Comparison of ENCODE assay signal across 3 worm cellular contexts in genomic region chrII:10174338-10174737, ce11.
TF ChIP-seq lines count a peak whose summit lies in the region.

Gene F33H1.4 (plus strand): TSS chrII:10174648.

TF ChIP-seq in whole organism, L2 larva, 48 proteins besides CTCF, POLR2A, EP300 and RAD21 (continued from another document):
- TF ChIP-seq elt-3 (tag; optimal IDR thresholded peaks at IDR 0.05; lab: Kevin White, UChicago), result no peak
- no peak for TF ChIP-seq nhr-10 (tag; optimal IDR thresholded peaks at IDR 0.05; lab: Kevin White, UChicago)

TF ChIP-seq in whole organism, L4 larva, 104 proteins besides CTCF, POLR2A, EP300 and RAD21 (continued from another document and continues in another):
- TF ChIP-seq mdl-1 (tag; optimal IDR thresholded peaks at IDR 0.05; lab: Kevin White, UChicago) (no peak), vab-7 (GFP tag; IDR thresholded peaks at IDR 0.05; lab: Robert Waterston, UW) (no peak), skn-1 (tag; optimal IDR thresholded peaks at IDR 0.05; lab: Kevin White, UChicago) (no peak), nhr-10 (tag; optimal IDR thresholded peaks at IDR 0.05; lab: Kevin White, UChicago) (no peak), ctbp-1 (GFP tag; IDR thresholded peaks at IDR 0.05; lab: Robert Waterston, UW) (no peak), daf-8 (GFP tag; IDR thresholded peaks at IDR 0.05; lab: Robert Waterston, UW) (no peak), hif-1 (tag; optimal IDR thresholded peaks at IDR 0.05; lab: Kevin White, UChicago) (no peak), zfp-3 (GFP tag; conservative IDR thresholded peaks at IDR 0.05; lab: Robert Waterston, UW) (peak; percentile 33; the same call in 1 of the 2 replicates), zag-1 (tag; optimal IDR thresholded peaks at IDR 0.05; lab: Kevin White, UChicago) (no peak), mxl-2 (GFP tag; conservative IDR thresholded peaks at IDR 0.05; lab: Robert Waterston, UW) (no peak), nhr-111 (GFP tag; optimal IDR thresholded peaks at IDR 0.05; lab: Kevin White, UChicago) (no peak), nhr-77 (tag; optimal IDR thresholded peaks at IDR 0.05; lab: Kevin White, UChicago) (no peak), pha-4 (GFP tag; IDR thresholded peaks at IDR 0.05; lab: Robert Waterston, UW) (no peak), pha-4 (tag; optimal IDR thresholded peaks at IDR 0.05; lab: Kevin White, UChicago) (no peak), nhr-28 (tag; optimal IDR thresholded peaks at IDR 0.05; lab: Kevin White, UChicago) (peak; percentile 12), jun-1 (tag; optimal IDR thresholded peaks at IDR 0.05; lab: Kevin White, UChicago) (no peak), ZK546.5 (tag; optimal IDR thresholded peaks at IDR 0.05; lab: Kevin White, UChicago) (no peak), nhr-25 (tag; optimal IDR thresholded peaks at IDR 0.05; lab: Kevin White, UChicago; ENCODE audit: borderline replicate concordance, insufficient read depth) (no peak), F49E8.2 (tag; optimal IDR thresholded peaks at IDR 0.05; lab: Kevin White, UChicago; ENCODE audit: borderline replicate concordance) (peak; percentile 8), ceh-44 (GFP tag; IDR thresholded peaks at IDR 0.05; lab: Robert Waterston, UW) (no peak), T20F7.1 (GFP tag; optimal IDR thresholded peaks at IDR 0.05; lab: Kevin White, UChicago) (no peak), dve-1 (tag; optimal IDR thresholded peaks at IDR 0.05; lab: Kevin White, UChicago; ENCODE audit: insufficient read depth) (no peak), gei-8 (GFP tag; optimal IDR thresholded peaks at IDR 0.05; lab: Kevin White, UChicago) (no peak), T26A8.4 (GFP tag; IDR thresholded peaks at IDR 0.05; lab: Robert Waterston, UW) (peak; percentile 25; the same call in 1 of the 2 replicates), Y5F2A.4 (GFP tag; optimal IDR thresholded peaks at IDR 0.05; lab: Kevin White, UChicago) (no peak), Y105C5A.15 (GFP tag; IDR thresholded peaks at IDR 0.05; lab: Robert Waterston, UW) (no peak), nhr-6 (tag; optimal IDR thresholded peaks at IDR 0.05; lab: Kevin White, UChicago) (no peak), lin-13 (GFP tag; optimal IDR thresholded peaks at IDR 0.05; lab: Kevin White, UChicago) (peak; percentile 99), hlh-30 (tag; optimal IDR thresholded peaks at IDR 0.05; lab: Kevin White, UChicago; ENCODE audit: insufficient read depth) (no peak), ztf-11 (tag; optimal IDR thresholded peaks at IDR 0.05; lab: Kevin White, UChicago) (no peak), madf-9 (GFP tag; conservative IDR thresholded peaks at IDR 0.05; lab: Robert Waterston, UW) (no peak), snpc-4 (tag; optimal IDR thresholded peaks at IDR 0.05; lab: Kevin White, UChicago) (no peak), attf-4 (tag; optimal IDR thresholded peaks at IDR 0.05; lab: Kevin White, UChicago) (no peak), F44E2.7 (GFP tag; IDR thresholded peaks at IDR 0.05; lab: Robert Waterston, UW) (no peak), tag-97 (GFP tag; IDR thresholded peaks at IDR 0.05; lab: Robert Waterston, UW) (no peak), egl-43 (GFP tag; IDR thresholded peaks at IDR 0.05; lab: Robert Waterston, UW) (no peak), lin-39 (tag; optimal IDR thresholded peaks at IDR 0.05; lab: Kevin White, UChicago) (no peak), snpc-1.2 (GFP tag; IDR thresholded peaks at IDR 0.05; lab: Robert Waterston, UW) (no peak), set-16 (GFP tag; IDR thresholded peaks at IDR 0.05; lab: Robert Waterston, UW) (no peak), aha-1 (tag; lab: Kevin White, UChicago) (no peak), zip-2 (tag; optimal IDR thresholded peaks at IDR 0.05; lab: Kevin White, UChicago) (no peak), egl-27 (tag; optimal IDR thresholded peaks at IDR 0.05; lab: Kevin White, UChicago) (no peak), R02D3.7 (tag; optimal IDR thresholded peaks at IDR 0.05; lab: Kevin White, UChicago) (no peak), php-3 (GFP tag; IDR thresholded peaks at IDR 0.05; lab: Robert Waterston, UW) (no peak), Y75B8A.6 (GFP tag; IDR thresholded peaks at IDR 0.05; lab: Robert Waterston, UW) (no peak), nhr-76 (tag; optimal IDR thresholded peaks at IDR 0.05; lab: Kevin White, UChicago) (no peak), lir-3 (tag; optimal IDR thresholded peaks at IDR 0.05; lab: Kevin White, UChicago) (no peak), Y48G9A.11 (GFP tag; IDR thresholded peaks at IDR 0.05; lab: Robert Waterston, UW) (0 out of 2 replicates have a peak, but pooled peaks have one; percentile 6), tra-1 (GFP tag; IDR thresholded peaks at IDR 0.05; lab: Robert Waterston, UW) (no peak), F37D6.2 (tag; optimal IDR thresholded peaks at IDR 0.05; lab: Kevin White, UChicago) (peak; percentile 69), unc-62 (GFP tag; optimal IDR thresholded peaks at IDR 0.05 in 1 of 2; lab: Kevin White, UChicago) (no peak), unc-62 (tag; optimal IDR thresholded peaks at IDR 0.05; lab: Kevin White, UChicago) (no peak), hlh-11 (tag; optimal IDR thresholded peaks at IDR 0.05; lab: Kevin White, UChicago) (peak; percentile 51), dpl-1 (GFP tag; optimal IDR thresholded peaks at IDR 0.05; lab: Kevin White, UChicago) (peak; percentile 47), zip-11 (GFP tag; IDR thresholded peaks at IDR 0.05; lab: Robert Waterston, UW) (no peak), ZK337.2 (GFP tag; IDR thresholded peaks at IDR 0.05; lab: Robert Waterston, UW) (no peak), nhr-41 (GFP tag; IDR thresholded peaks at IDR 0.05; lab: Robert Waterston, UW) (no peak), pqm-1 (tag; optimal IDR thresholded peaks at IDR 0.05; lab: Kevin White, UChicago) (no peak), ceh-32 (tag; optimal IDR thresholded peaks at IDR 0.05; lab: Kevin White, UChicago; ENCODE audit: poor library complexity) (no peak), nhr-102 (tag; optimal IDR thresholded peaks at IDR 0.05; lab: Kevin White, UChicago) (no peak), mdt-29 (GFP tag; IDR thresholded peaks at IDR 0.05; lab: Robert Waterston, UW) (no peak), daf-12 (tag; optimal IDR thresholded peaks at IDR 0.05; lab: Kevin White, UChicago) (no peak), unc-39 (tag; optimal IDR thresholded peaks at IDR 0.05; lab: Kevin White, UChicago) (no peak), cey-2 (tag; optimal IDR thresholded peaks at IDR 0.05; lab: Kevin White, UChicago; ENCODE audit: borderline replicate concordance, insufficient read depth) (no peak), F10B5.3 (tag; optimal IDR thresholded peaks at IDR 0.05; lab: Kevin White, UChicago) (no peak), lin-29 (GFP tag; IDR thresholded peaks at IDR 0.05; lab: Robert Waterston, UW) (0 out of 2 replicates have a peak, but pooled peaks have one; percentile 19), duxl-1 (tag; optimal IDR thresholded peaks at IDR 0.05; lab: Kevin White, UChicago; ENCODE audit: poor library complexity) (peak; percentile 44)

TF ChIP-seq in whole organism, late embryonic, 69 proteins besides CTCF, POLR2A, EP300 and RAD21 (continued from another document):
- TF ChIP-seq hlh-15 (tag; optimal IDR thresholded peaks at IDR 0.05; lab: Kevin White, UChicago) (no peak), ceh-2 (tag; optimal IDR thresholded peaks at IDR 0.05; lab: Kevin White, UChicago) (no peak)
